Worm (Caenorhabditis elegans) whole organism, young adult: ENCODE measurements around the gene sas-7.

Experiments used
- C06A6.2 ChIP-seq: fragments of 200-800 bp; sonication (Bioruptor generic); conservative IDR thresholded peaks from 2 replicates; pipeline ENCODE4 v1.3.6; 2022; ENCODE audit warnings: missing genetic modification characterization, missing compliant biosample characterization
- D2030.7 ChIP-seq: fragments of 200-800 bp; sonication (Bioruptor generic); IDR thresholded peaks from 2 replicates; pipeline ENCODE4 v1.3.6; 2022; ENCODE audit warnings: missing genetic modification reagents, missing genetic modification characterization, missing compliant biosample characterization
- F10E7.11 ChIP-seq: sonication (generic microtip); optimal IDR thresholded peaks from 2 replicates; lab custom pipeline; 2017; ENCODE audit warnings: mild to moderate bottlenecking, missing genetic modification characterization, moderate library complexity, missing compliant biosample characterization
- F22D6.2 ChIP-seq: sonication (generic microtip); optimal IDR thresholded peaks from 2 replicates; lab custom pipeline; 2016; ENCODE audit warnings: mild to moderate bottlenecking, missing genetic modification characterization, missing compliant biosample characterization
- F39B2.1 ChIP-seq: fragments of 200-800 bp; sonication (Bioruptor generic); IDR thresholded peaks from 2 replicates; pipeline ENCODE4 v1.3.6; 2022; ENCODE audit warnings: missing genetic modification reagents, missing genetic modification characterization, missing compliant biosample characterization
- F49E8.2 ChIP-seq: sonication (generic microtip); optimal IDR thresholded peaks from 3 replicates; lab custom pipeline; 2017; ENCODE audit warnings: missing genetic modification characterization, mild to moderate bottlenecking, missing compliant biosample characterization, antibody characterized with exemption, moderate library complexity; ENCODE audit not compliant: insufficient read depth
- F52B5.7 ChIP-seq: sonication (generic microtip); optimal IDR thresholded peaks from 2 replicates; lab custom pipeline; 2016; ENCODE audit warnings: mild to moderate bottlenecking, missing genetic modification characterization, missing compliant biosample characterization
- K11D2.4 ChIP-seq: fragments of 200-800 bp; sonication (Bioruptor generic); IDR thresholded peaks from 2 replicates; pipeline ENCODE4 v1.3.6; 2022; ENCODE audit warnings: missing genetic modification reagents, missing genetic modification characterization, missing compliant biosample characterization
- K12H6.12 ChIP-seq: fragments of 200-800 bp; sonication (Bioruptor generic); optimal IDR thresholded peaks from 2 replicates; lab custom pipeline; 2018; ENCODE audit warnings: mild to moderate bottlenecking, missing genetic modification characterization, missing compliant biosample characterization
- Y56A3A.18 ChIP-seq: fragments of 200-800 bp; sonication (Bioruptor generic); IDR thresholded peaks from 2 replicates; pipeline ENCODE4 v1.3.6; 2022; ENCODE audit warnings: missing genetic modification reagents, missing genetic modification characterization, missing compliant biosample characterization
- Y67H2A.10 ChIP-seq: fragments of 200-800 bp; sonication (Bioruptor generic); conservative IDR thresholded peaks from 2 replicates; pipeline ENCODE4 v1.3.6; 2022; ENCODE audit warnings: missing genetic modification reagents, missing genetic modification characterization, missing compliant biosample characterization
- aptf-2 ChIP-seq: fragments of 200-800 bp; sonication (Bioruptor generic); conservative IDR thresholded peaks from 2 replicates; pipeline ENCODE4 v1.3.6; 2022; ENCODE audit warnings: missing genetic modification reagents, missing genetic modification characterization, missing compliant biosample characterization
- athp-1 ChIP-seq: sonication (generic microtip); optimal IDR thresholded peaks from 2 replicates; lab custom pipeline; 2017; ENCODE audit warnings: mild to moderate bottlenecking, missing genetic modification characterization, missing compliant biosample characterization
- bed-2 ChIP-seq: fragments of 200-800 bp; sonication (Bioruptor generic); IDR thresholded peaks from 2 replicates; pipeline ENCODE4 v1.3.6; 2022; ENCODE audit warnings: missing genetic modification reagents, missing genetic modification characterization, missing compliant biosample characterization
- ccch-3 ChIP-seq: fragments of 200-800 bp; sonication (Bioruptor generic); optimal IDR thresholded peaks from 2 replicates; lab custom pipeline; 2018; ENCODE audit warnings: mild to moderate bottlenecking, missing genetic modification characterization, missing compliant biosample characterization
- ceh-27 ChIP-seq: fragments of 200-800 bp; sonication (Bioruptor generic); optimal IDR thresholded peaks from 2 replicates; lab custom pipeline; 2018; ENCODE audit warnings: mild to moderate bottlenecking, missing genetic modification characterization, moderate library complexity, missing compliant biosample characterization
- ceh-91 ChIP-seq: fragments of 200-800 bp; sonication (Bioruptor generic); IDR thresholded peaks from 2 replicates; pipeline ENCODE4 v1.3.6; 2022; ENCODE audit warnings: missing genetic modification reagents, missing genetic modification characterization, missing compliant biosample characterization
- die-1 ChIP-seq: sonication (generic microtip); optimal IDR thresholded peaks from 2 replicates; lab custom pipeline; 2016; ENCODE audit warnings: missing genotype, mild to moderate bottlenecking, missing genetic modification characterization, missing compliant biosample characterization
- dpl-1 ChIP-seq: fragments of 150-350 bp; optimal IDR thresholded peaks from 2 replicates; lab custom pipeline; 2014; ENCODE audit warnings: missing biosample characterization, missing genetic modification reagents, missing genetic modification characterization
- egl-18 ChIP-seq: fragments of 200-800 bp; sonication (Bioruptor generic); IDR thresholded peaks from 2 replicates; pipeline ENCODE4 v1.3.6; 2022; ENCODE audit warnings: missing genetic modification reagents, missing genetic modification characterization, missing compliant biosample characterization
- egrh-3 ChIP-seq: fragments of 200-800 bp; sonication (Bioruptor generic); IDR thresholded peaks from 2 replicates; pipeline ENCODE4 v1.3.6; 2022; ENCODE audit warnings: missing genetic modification reagents, missing genetic modification characterization, missing compliant biosample characterization
- ets-4 ChIP-seq: fragments of 200-800 bp; sonication (Bioruptor generic); optimal IDR thresholded peaks from 2 replicates; lab custom pipeline; 2018; ENCODE audit warnings: mild to moderate bottlenecking, missing genetic modification characterization, missing compliant biosample characterization
- fkh-3 ChIP-seq: sonication (generic microtip); optimal IDR thresholded peaks from 2 replicates; lab custom pipeline; 2016; ENCODE audit warnings: mild to moderate bottlenecking, missing genetic modification characterization, missing compliant biosample characterization
- him-1 ChIP-seq: sonication (generic microtip); optimal IDR thresholded peaks from 2 replicates; lab custom pipeline; 2016; ENCODE audit warnings: missing genotype, missing genetic modification reagents, missing genetic modification characterization, missing compliant biosample characterization
- hmg-1.2 ChIP-seq: fragments of 200-800 bp; sonication (Bioruptor generic); IDR thresholded peaks from 2 replicates; pipeline ENCODE4 v1.3.6; 2022; ENCODE audit warnings: missing genetic modification reagents, missing genetic modification characterization, missing compliant biosample characterization
- lag-1 ChIP-seq: fragments of 200-800 bp; sonication (Bioruptor generic); IDR thresholded peaks from 2 replicates; pipeline ENCODE4 v1.3.6; 2022; ENCODE audit warnings: missing genetic modification reagents, missing genetic modification characterization, missing compliant biosample characterization
- let-526 ChIP-seq: fragments of 200-800 bp; sonication (Bioruptor generic); IDR thresholded peaks from 2 replicates; pipeline ENCODE4 v1.3.6; 2022; ENCODE audit warnings: missing genetic modification reagents, missing genetic modification characterization, missing compliant biosample characterization
- lin-35 ChIP-seq, 3 experiments: fragments of 150-350 bp in 2 of 3; sonication (generic microtip) in 1 of 3; optimal IDR thresholded peaks; 2 replicates each; lab custom pipeline; 2014 to 2018; ENCODE audit warnings: missing biosample characterization in 3 of 3, missing genetic modification characterization in 3 of 3, missing genetic modification reagents in 3 of 3
- lin-40 ChIP-seq: sonication (generic microtip); optimal IDR thresholded peaks from 2 replicates; lab custom pipeline; 2016; ENCODE audit warnings: missing genetic modification characterization, mild to moderate bottlenecking, missing compliant biosample characterization, missing genotype, missing genetic modification reagents
- lsy-27 ChIP-seq: sonication (generic microtip); optimal IDR thresholded peaks from 2 replicates; lab custom pipeline; 2017; ENCODE audit warnings: missing genetic modification characterization, mild to moderate bottlenecking, missing compliant biosample characterization, antibody characterized with exemption, missing genotype, borderline replicate concordance; ENCODE audit not compliant: insufficient read depth
- madf-3 ChIP-seq: fragments of 200-800 bp; sonication (Bioruptor generic); IDR thresholded peaks from 2 replicates; pipeline ENCODE4 v1.3.6; 2022; ENCODE audit warnings: missing genetic modification reagents, missing genetic modification characterization, missing compliant biosample characterization
- mcd-1 ChIP-seq: fragments of 200-800 bp; sonication (Bioruptor generic); IDR thresholded peaks from 2 replicates; pipeline ENCODE4 v1.3.6; 2022; ENCODE audit warnings: missing genetic modification reagents, missing genetic modification characterization, missing compliant biosample characterization
- nfya-2 ChIP-seq: fragments of 200-800 bp; sonication (Bioruptor generic); IDR thresholded peaks from 2 replicates; pipeline ENCODE4 v1.3.6; 2022; ENCODE audit warnings: missing genetic modification reagents, missing genetic modification characterization, missing compliant biosample characterization
- nhr-120 ChIP-seq: fragments of 200-800 bp; sonication (Bioruptor generic); IDR thresholded peaks from 2 replicates; pipeline ENCODE4 v1.3.6; 2022; ENCODE audit warnings: missing genetic modification characterization, missing compliant biosample characterization
- nhr-179 ChIP-seq: sonication (generic microtip); optimal IDR thresholded peaks from 2 replicates; lab custom pipeline; 2016; ENCODE audit warnings: mild to moderate bottlenecking, missing genetic modification characterization, missing compliant biosample characterization
- nhr-27 ChIP-seq: fragments of 200-800 bp; sonication (Bioruptor generic); optimal IDR thresholded peaks from 2 replicates; lab custom pipeline; 2018; ENCODE audit warnings: mild to moderate bottlenecking, missing genetic modification characterization, moderate library complexity, missing compliant biosample characterization
- nhr-80 ChIP-seq: sonication (generic microtip); optimal IDR thresholded peaks from 2 replicates; lab custom pipeline; 2016; ENCODE audit warnings: missing genetic modification characterization, missing compliant biosample characterization
- rcor-1 ChIP-seq: fragments of 200-800 bp; sonication (Bioruptor generic); IDR thresholded peaks from 2 replicates; pipeline ENCODE4 v1.3.6; 2022; ENCODE audit warnings: missing genetic modification reagents, missing genetic modification characterization, missing compliant biosample characterization
- rec-8 ChIP-seq, 2 experiments: sonication (generic microtip); optimal IDR thresholded peaks; 2 replicates each; lab custom pipeline; 2016; ENCODE audit warnings: mild to moderate bottlenecking in 2 of 2, missing genetic modification characterization in 2 of 2, missing genetic modification reagents in 2 of 2, missing genotype in 2 of 2, missing biosample characterization in 1 of 2, missing compliant biosample characterization in 1 of 2, moderate library complexity in 1 of 2
- sea-2 ChIP-seq: fragments of 200-800 bp; sonication (Bioruptor generic); IDR thresholded peaks from 2 replicates; pipeline ENCODE4 v1.3.6; 2022; ENCODE audit warnings: missing genetic modification characterization, missing compliant biosample characterization
- snpc-1.1 ChIP-seq: sonication (generic microtip); optimal IDR thresholded peaks from 2 replicates; lab custom pipeline; 2017; ENCODE audit warnings: missing genetic modification characterization, mild to moderate bottlenecking, missing compliant biosample characterization, antibody characterized with exemption, moderate library complexity, missing genotype, missing genetic modification reagents; ENCODE audit not compliant: insufficient read depth
- snpc-1.3 ChIP-seq: sonication (generic microtip); optimal IDR thresholded peaks from 2 replicates; lab custom pipeline; 2017; ENCODE audit warnings: missing genetic modification characterization, mild to moderate bottlenecking, missing compliant biosample characterization, antibody characterized with exemption, moderate library complexity, missing genotype, missing genetic modification reagents; ENCODE audit not compliant: insufficient read depth
- somi-1 ChIP-seq: fragments of 200-800 bp; sonication (Bioruptor generic); optimal IDR thresholded peaks from 2 replicates; lab custom pipeline; 2018; ENCODE audit warnings: mild to moderate bottlenecking, missing genetic modification characterization, missing compliant biosample characterization
- sptf-2 ChIP-seq: fragments of 200-800 bp; sonication (Bioruptor generic); optimal IDR thresholded peaks from 2 replicates; lab custom pipeline; 2018; ENCODE audit warnings: mild to moderate bottlenecking, missing genetic modification characterization, missing compliant biosample characterization
- tlf-1 ChIP-seq: fragments of 200-800 bp; sonication (Bioruptor generic); optimal IDR thresholded peaks from 2 replicates; lab custom pipeline; 2018; ENCODE audit warnings: mild to moderate bottlenecking, missing genetic modification characterization, missing compliant biosample characterization
- ztf-22 ChIP-seq: fragments of 200-800 bp; sonication (Bioruptor generic); optimal IDR thresholded peaks from 2 replicates; lab custom pipeline; 2018; ENCODE audit warnings: mild to moderate bottlenecking, missing genetic modification characterization, moderate library complexity, missing compliant biosample characterization
- ztf-25 ChIP-seq: fragments of 200-800 bp; sonication (Bioruptor generic); IDR thresholded peaks from 2 replicates; pipeline ENCODE4 v1.3.6; 2022; ENCODE audit warnings: missing genetic modification reagents, missing genetic modification characterization, missing compliant biosample characterization

The sas-7 gene

DNA sequence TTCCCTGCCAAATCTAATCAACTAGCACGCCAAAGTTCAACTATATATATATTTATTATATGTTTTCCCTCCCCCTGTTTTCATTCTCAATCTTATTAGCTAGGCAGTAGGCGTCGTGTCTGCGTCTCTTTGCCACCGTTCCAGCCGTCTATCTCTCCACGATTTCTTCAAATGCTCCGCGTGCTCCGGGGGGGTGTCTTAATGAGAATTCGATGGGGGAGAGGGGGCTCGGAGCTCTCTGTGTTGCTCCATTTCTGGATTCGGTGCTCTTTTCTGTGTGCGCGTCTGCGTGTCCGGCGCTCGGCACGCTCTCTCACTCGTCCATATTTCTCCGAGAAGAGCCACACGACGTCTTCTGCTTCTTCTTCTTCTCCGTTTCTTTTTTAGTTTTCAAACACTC is 36.6 kb upstream of the sas-7 start (continued):
- TF ChIP-seq ztf-22 (GFP tag; lab: Kevin White, UChicago) (peak; percentile 58), egrh-3 (GFP tag; lab: Robert Waterston, UW) (peak; percentile 58; the same call in 1 of the 2 replicates), lin-35 (GFP tag; optimal IDR thresholded peaks at IDR 0.05; lab: Kevin White, UChicago) (peak in 1 of 3 experiments; percentile 18), lag-1 (GFP tag; lab: Robert Waterston, UW) (no peak), nhr-80 (tag; lab: Kevin White, UChicago) (no peak), him-1 (tag; lab: Kevin White, UChicago) (no peak), tlf-1 (GFP tag; lab: Kevin White, UChicago) (no peak), ztf-25 (GFP tag; lab: Robert Waterston, UW) (no peak), aptf-2 (GFP tag; lab: Robert Waterston, UW) (no peak), F22D6.2 (tag; lab: Kevin White, UChicago) (no peak), somi-1 (GFP tag; lab: Kevin White, UChicago) (no peak), nhr-179 (tag; lab: Kevin White, UChicago) (no peak), snpc-1.3 (tag; lab: Kevin White, UChicago) (no peak), K12H6.12 (tag; lab: Kevin White, UChicago) (peak; percentile 85), rcor-1 (GFP tag; lab: Robert Waterston, UW) (no peak), madf-3 (GFP tag; lab: Robert Waterston, UW) (no peak), fkh-3 (no peak), die-1 (tag; lab: Kevin White, UChicago) (no peak), hmg-1.2 (GFP tag; lab: Robert Waterston, UW) (peak; percentile 49), lsy-27 (tag; lab: Kevin White, UChicago) (no peak), sptf-2 (GFP tag; lab: Kevin White, UChicago) (no peak), ets-4 (no peak), sea-2 (GFP tag; lab: Robert Waterston, UW) (no peak), C06A6.2 (GFP tag; lab: Robert Waterston, UW) (no peak), dpl-1 (GFP tag; lab: Kevin White, UChicago) (no peak), Y67H2A.10 (GFP tag; lab: Robert Waterston, UW) (no peak), K11D2.4 (no peak), Y56A3A.18 (GFP tag; lab: Robert Waterston, UW) (no peak), ceh-27 (GFP tag; lab: Kevin White, UChicago) (peak; percentile 50), nhr-120 (GFP tag; lab: Robert Waterston, UW) (no peak), egl-18 (no peak), athp-1 (tag; lab: Kevin White, UChicago) (no peak), nfya-2 (GFP tag; lab: Robert Waterston, UW) (no peak), lin-40 (tag; lab: Kevin White, UChicago) (peak; percentile 48), rec-8 (tag; optimal IDR thresholded peaks at IDR 0.05; lab: Kevin White, UChicago) (no peak), ceh-91 (no peak), F10E7.11 (tag; lab: Kevin White, UChicago) (no peak), F52B5.7 (no peak), F49E8.2 (tag; lab: Kevin White, UChicago) (no peak), let-526 (GFP tag; lab: Robert Waterston, UW) (no peak), bed-2 (GFP tag; lab: Robert Waterston, UW) (no peak), snpc-1.1 (tag; lab: Kevin White, UChicago) (no peak), F39B2.1 (no peak), ccch-3 (GFP tag; lab: Kevin White, UChicago) (no peak), D2030.7 (GFP tag; lab: Robert Waterston, UW) (no peak), nhr-27 (tag; lab: Kevin White, UChicago) (no peak), mcd-1 (GFP tag; lab: Robert Waterston, UW) (peak; percentile 52)
